Fruit fly (Drosophila melanogaster) whole organism, embryonic: ENCODE results near the gene CG5273.

ENCODE experiments used
- Atf6 ChIP-seq: fragments of 200-800 bp; sonication (Bioruptor generic); IDR thresholded peaks from 2 replicates; pipeline ENCODE4 v1.3.6; 2022; ENCODE audit warnings: missing biosample characterization, missing genetic modification characterization
- B-H1 ChIP-seq: fragments of 200-800 bp; sonication (Bioruptor generic); IDR thresholded peaks from 3 replicates; pipeline ENCODE4 v1.3.6; 2022; ENCODE audit warnings: missing biosample characterization, missing genetic modification characterization
- Bgb ChIP-seq: fragments of 200-800 bp; sonication (Bioruptor generic); IDR thresholded peaks from 2 replicates; pipeline ENCODE4 v1.3.6; 2022; ENCODE audit warnings: missing biosample characterization, missing genetic modification characterization; ENCODE audit not compliant: partially characterized antibody
- CG10565 ChIP-seq: fragments of 200-800 bp; sonication (Bioruptor generic); optimal IDR thresholded peaks from 3 replicates; lab custom pipeline; 2016; ENCODE audit warnings: missing biosample characterization, mild to moderate bottlenecking, missing genetic modification characterization
- CG10979 ChIP-seq: fragments of 200-800 bp; sonication (Bioruptor generic); optimal IDR thresholded peaks from 2 replicates; lab custom pipeline; 2018; ENCODE audit warnings: missing biosample characterization, mild to moderate bottlenecking, missing genetic modification characterization, moderate library complexity
- CG11456 ChIP-seq: fragments of 200-800 bp; sonication (Bioruptor generic); IDR thresholded peaks from 3 replicates; pipeline ENCODE4 v1.3.6; 2022; ENCODE audit warnings: missing biosample characterization, missing genetic modification characterization
- CG12744 ChIP-seq: fragments of 200-800 bp; sonication (Bioruptor generic); optimal IDR thresholded peaks from 2 replicates; lab custom pipeline; 2016; ENCODE audit warnings: missing biosample characterization, missing genetic modification characterization
- CG13424 ChIP-seq: fragments of 200-800 bp; sonication (Bioruptor generic); optimal IDR thresholded peaks from 2 replicates; lab custom pipeline; 2019; ENCODE audit warnings: missing biosample characterization, mild to moderate bottlenecking, missing genetic modification characterization, moderate library complexity
- CG13775 ChIP-seq: fragments of 200-800 bp; sonication (Bioruptor generic); optimal IDR thresholded peaks from 3 replicates; lab custom pipeline; 2017; ENCODE audit warnings: missing biosample characterization, mild to moderate bottlenecking, missing genetic modification characterization
- CG15011 ChIP-seq: fragments of 200-800 bp; sonication (Bioruptor generic); optimal IDR thresholded peaks from 3 replicates; lab custom pipeline; 2018; ENCODE audit warnings: missing biosample characterization, mild to moderate bottlenecking, missing genetic modification characterization
- CG16813 ChIP-seq: fragments of 200-800 bp; sonication (Bioruptor generic); IDR thresholded peaks from 3 replicates; pipeline ENCODE4 v1.3.6; 2022; ENCODE audit warnings: missing biosample characterization, missing genetic modification characterization; ENCODE audit not compliant: partially characterized antibody
- CG17568 ChIP-seq: fragments of 200-800 bp; sonication (Bioruptor generic); optimal IDR thresholded peaks from 2 replicates; lab custom pipeline; 2018; ENCODE audit warnings: missing biosample characterization, mild to moderate bottlenecking, missing genetic modification characterization, moderate library complexity
- CG17829 ChIP-seq: fragments of 200-800 bp; optimal IDR thresholded peaks from 2 replicates; lab custom pipeline; 2019; ENCODE audit warnings: missing biosample characterization, mild to moderate bottlenecking, missing genetic modification characterization, moderate library complexity
- CG1792 ChIP-seq: fragments of 200-800 bp; sonication (Bioruptor generic); optimal IDR thresholded peaks from 2 replicates; lab custom pipeline; 2016; ENCODE audit warnings: missing biosample characterization, missing genetic modification characterization
- CG18764 ChIP-seq: fragments of 200-800 bp; sonication (Bioruptor generic); optimal IDR thresholded peaks from 3 replicates; lab custom pipeline; 2016; ENCODE audit warnings: missing biosample characterization, missing genetic modification characterization
- CG31224 ChIP-seq: fragments of 200-800 bp; sonication (Bioruptor generic); IDR thresholded peaks from 2 replicates; pipeline ENCODE4 v1.3.6; 2022; ENCODE audit warnings: missing biosample characterization, missing genetic modification characterization
- CG31388 ChIP-seq: fragments of 200-800 bp; sonication (Bioruptor generic); optimal IDR thresholded peaks from 2 replicates; lab custom pipeline; 2016; ENCODE audit warnings: missing biosample characterization, missing genetic modification characterization
- CG4328 ChIP-seq: fragments of 200-800 bp; sonication (Bioruptor generic); optimal IDR thresholded peaks from 3 replicates; lab custom pipeline; 2017; ENCODE audit warnings: missing biosample characterization, missing genetic modification reagents, missing genetic modification characterization
- Dll ChIP-seq: fragments of 200-800 bp; sonication (Bioruptor generic); IDR thresholded peaks from 4 replicates; pipeline ENCODE4 v1.3.6; 2022; ENCODE audit warnings: missing biosample characterization, missing genetic modification characterization; ENCODE audit not compliant: partially characterized antibody
- Dp ChIP-seq: fragments of 200-800 bp; sonication (Bioruptor generic); optimal IDR thresholded peaks from 2 replicates; lab custom pipeline; 2018; ENCODE audit warnings: missing biosample characterization, mild to moderate bottlenecking, missing genetic modification characterization, moderate library complexity
- Drgx ChIP-seq: fragments of 200-800 bp; sonication (Bioruptor generic); IDR thresholded peaks from 2 replicates; pipeline ENCODE4 v1.3.6; 2022; ENCODE audit warnings: missing biosample characterization, missing genetic modification characterization
- Fer1 ChIP-seq: fragments of 200-800 bp; sonication (Bioruptor generic); optimal IDR thresholded peaks from 2 replicates; lab custom pipeline; 2017; ENCODE audit warnings: missing biosample characterization, mild to moderate bottlenecking, missing genetic modification characterization
- HLH54F ChIP-seq: fragments of 200-800 bp; sonication (Bioruptor generic); optimal IDR thresholded peaks from 3 replicates; lab custom pipeline; 2016; ENCODE audit warnings: missing biosample characterization, missing genetic modification characterization
- Jarid2 ChIP-seq: fragments of 200-800 bp; sonication (Bioruptor generic); optimal IDR thresholded peaks from 3 replicates; lab custom pipeline; 2017; ENCODE audit warnings: mild to moderate bottlenecking, missing biosample characterization, missing genetic modification reagents, missing genetic modification characterization
- Lhr ChIP-seq: fragments of 200-800 bp; sonication (Bioruptor generic); optimal IDR thresholded peaks from 3 replicates; lab custom pipeline; 2017; ENCODE audit warnings: mild to moderate bottlenecking, missing biosample characterization, missing genetic modification reagents, missing genetic modification characterization
- Meics ChIP-seq: fragments of 200-800 bp; sonication (Bioruptor generic); optimal IDR thresholded peaks from 2 replicates; lab custom pipeline; 2017; ENCODE audit warnings: missing biosample characterization, mild to moderate bottlenecking, missing genetic modification characterization
- Sry-δ ChIP-seq: fragments of 200-800 bp; sonication (Bioruptor generic); optimal IDR thresholded peaks from 2 replicates; lab custom pipeline; 2016; ENCODE audit warnings: missing biosample characterization, missing genetic modification characterization
- Tbp ChIP-seq: fragments of >200 bp; optimal IDR thresholded peaks from 2 replicates; lab custom pipeline; 2018; ENCODE audit warnings: missing biosample characterization, missing genetic modification characterization
- bowl ChIP-seq: fragments of 200-800 bp; sonication (Bioruptor generic); IDR thresholded peaks from 2 replicates; pipeline ENCODE4 v1.3.6; 2022; ENCODE audit warnings: missing biosample characterization, missing genetic modification characterization
- ci ChIP-seq: fragments of 200-800 bp; sonication (Bioruptor generic); IDR thresholded peaks from 3 replicates; pipeline ENCODE4 v1.3.6; 2022; ENCODE audit warnings: missing biosample characterization, missing genetic modification characterization
- danr ChIP-seq: fragments of 200-800 bp; sonication (Bioruptor generic); IDR thresholded peaks from 2 replicates; pipeline ENCODE4 v1.3.6; 2022; ENCODE audit warnings: missing biosample characterization, missing genetic modification characterization
- dati ChIP-seq: fragments of 200-800 bp; sonication (Bioruptor generic); IDR thresholded peaks from 2 replicates; pipeline ENCODE4 v1.3.6; 2022; ENCODE audit warnings: missing biosample characterization, missing genetic modification characterization
- dimm ChIP-seq: fragments of 200-800 bp; sonication (Bioruptor generic); IDR thresholded peaks from 2 replicates; pipeline ENCODE4 v1.3.6; 2022; ENCODE audit warnings: missing biosample characterization, missing genetic modification characterization
- dm ChIP-seq: fragments of 200-800 bp; sonication (Bioruptor generic); optimal IDR thresholded peaks from 3 replicates; lab custom pipeline; 2016; ENCODE audit warnings: missing biosample characterization, missing genetic modification characterization
- dmrt11E ChIP-seq: fragments of 200-800 bp; sonication (Bioruptor generic); optimal IDR thresholded peaks from 3 replicates; lab custom pipeline; 2018; ENCODE audit warnings: missing biosample characterization, mild to moderate bottlenecking, missing genetic modification characterization, moderate library complexity
- eve ChIP-seq, 2 experiments: fragments of >200 bp; optimal IDR thresholded peaks; 2 replicates each; lab custom pipeline; 2017; ENCODE audit warnings: missing biosample characterization in 2 of 2, missing genetic modification characterization in 2 of 2
- grau ChIP-seq: fragments of 200-800 bp; optimal IDR thresholded peaks from 3 replicates; lab custom pipeline; 2019; ENCODE audit warnings: missing biosample characterization, mild to moderate bottlenecking, missing genetic modification characterization, moderate library complexity
- gsb ChIP-seq: fragments of 200-800 bp; sonication (Bioruptor generic); IDR thresholded peaks from 2 replicates; pipeline ENCODE4 v1.3.6; 2022; ENCODE audit warnings: missing biosample characterization, missing genetic modification characterization
- luna ChIP-seq: fragments of 200-800 bp; sonication (Bioruptor generic); optimal IDR thresholded peaks from 2 replicates; lab custom pipeline; 2016; ENCODE audit warnings: missing biosample characterization, missing genetic modification characterization
- onecut ChIP-seq: fragments of 200-800 bp; sonication (Bioruptor generic); IDR thresholded peaks from 2 replicates; pipeline ENCODE4 v1.3.6; 2022; ENCODE audit warnings: missing biosample characterization, missing genetic modification characterization
- phol ChIP-seq: fragments of 200-800 bp; sonication (Bioruptor generic); optimal IDR thresholded peaks from 3 replicates; lab custom pipeline; 2018; ENCODE audit warnings: missing biosample characterization, mild to moderate bottlenecking, missing genetic modification characterization, moderate library complexity
- pros ChIP-seq: fragments of 200-800 bp; sonication (Bioruptor generic); optimal IDR thresholded peaks from 3 replicates; lab custom pipeline; 2019; ENCODE audit warnings: missing biosample characterization, mild to moderate bottlenecking, missing genetic modification characterization, moderate library complexity
- pzg ChIP-seq: fragments of 200-800 bp; sonication (Bioruptor generic); optimal IDR thresholded peaks from 3 replicates; lab custom pipeline; 2018; ENCODE audit warnings: missing biosample characterization, mild to moderate bottlenecking, missing genetic modification characterization, moderate library complexity
- slp2 ChIP-seq: fragments of 200-800 bp; sonication (Bioruptor generic); optimal IDR thresholded peaks from 2 replicates; lab custom pipeline; 2016; ENCODE audit warnings: missing biosample characterization, missing genetic modification characterization
- so ChIP-seq: fragments of 200-800 bp; sonication (Bioruptor generic); IDR thresholded peaks from 3 replicates; pipeline ENCODE4 v1.3.6; 2022; ENCODE audit warnings: missing biosample characterization, missing genetic modification characterization
- sr ChIP-seq: fragments of 200-800 bp; sonication (Bioruptor generic); IDR thresholded peaks from 3 replicates; pipeline ENCODE4 v1.3.6; 2022; ENCODE audit warnings: missing biosample characterization, missing genetic modification characterization
- ttk ChIP-seq: fragments of 200-800 bp; sonication (Bioruptor generic); IDR thresholded peaks from 2 replicates; pipeline ENCODE4 v2.1.2; 2022; ENCODE audit warnings: missing biosample characterization, missing genetic modification characterization
- unc-4 ChIP-seq: fragments of 200-800 bp; sonication (Bioruptor generic); IDR thresholded peaks from 2 replicates; pipeline ENCODE4 v1.3.6; 2022; ENCODE audit warnings: missing biosample characterization, missing genetic modification characterization; ENCODE audit not compliant: partially characterized antibody
- wdn ChIP-seq: fragments of 200-800 bp; sonication (Bioruptor generic); IDR thresholded peaks from 2 replicates; pipeline ENCODE4 v1.3.6; 2022; ENCODE audit warnings: missing biosample characterization, missing genetic modification characterization
- wek ChIP-seq: fragments of 200-800 bp; sonication (Bioruptor generic); optimal IDR thresholded peaks from 3 replicates; lab custom pipeline; 2018; ENCODE audit warnings: missing biosample characterization, mild to moderate bottlenecking, missing genetic modification characterization, moderate library complexity
- zf30C ChIP-seq: fragments of 200-800 bp; sonication (Bioruptor generic); optimal IDR thresholded peaks from 3 replicates; lab custom pipeline; 2018; ENCODE audit warnings: missing biosample characterization, mild to moderate bottlenecking, missing genetic modification characterization

The CG5273 gene

dm6 chrX:771431-772064 is 12.2 kb downstream of the CG5273 start (continued):
- TF ChIP-seq Tbp (no peak), Jarid2 (GFP tag; lab: Kevin White, UChicago) (peak; percentile 18), luna (GFP tag; lab: Kevin White, UChicago) (no peak), CG31224 (GFP tag; lab: Robert Waterston, UW) (no peak), dm (GFP tag; lab: Kevin White, UChicago) (no peak), dati (no peak), Meics (GFP tag; lab: Kevin White, UChicago) (no peak), bowl (GFP tag; lab: Robert Waterston, UW) (no peak), zf30C (GFP tag; lab: Kevin White, UChicago) (peak; percentile 67), Sry-δ (GFP tag; lab: Kevin White, UChicago) (no peak), pros (GFP tag; lab: Kevin White, UChicago) (no peak), so (GFP tag; lab: Robert Waterston, UW) (0 out of 3 replicates have a peak, but pooled peaks have one; percentile 22), CG4328 (GFP tag; lab: Kevin White, UChicago) (no peak), Bgb (GFP tag; lab: Robert Waterston, UW) (no peak), CG13775 (GFP tag; lab: Kevin White, UChicago) (peak; percentile 4), CG17568 (GFP tag; lab: Kevin White, UChicago) (no peak), phol (tag; lab: Kevin White, UChicago) (peak; percentile 56), sr (no peak), CG13424 (peak; percentile 14), Drgx (GFP tag; lab: Robert Waterston, UW) (no peak), CG11456 (GFP tag; lab: Robert Waterston, UW) (no peak), HLH54F (GFP tag; lab: Kevin White, UChicago) (no peak), grau (tag; lab: Kevin White, UChicago) (peak; percentile 22), dmrt11E (tag; lab: Kevin White, UChicago) (peak; percentile 71), CG10565 (GFP tag; lab: Kevin White, UChicago) (no peak), Dll (no peak), CG10979 (tag; lab: Kevin White, UChicago) (peak; percentile 66), CG12744 (GFP tag; lab: Kevin White, UChicago) (no peak), onecut (GFP tag; lab: Robert Waterston, UW) (no peak), gsb (GFP tag; lab: Robert Waterston, UW) (no peak), B-H1 (GFP tag; lab: Robert Waterston, UW) (no peak), Fer1 (GFP tag; lab: Kevin White, UChicago) (no peak), ttk (0 out of 2 replicates have a peak, but pooled peaks have one; percentile 23), CG18764 (GFP tag; lab: Kevin White, UChicago) (no peak), Atf6 (GFP tag; lab: Robert Waterston, UW) (no peak), CG16813 (GFP tag; lab: Robert Waterston, UW) (no peak), wdn (GFP tag; lab: Robert Waterston, UW) (no peak), wek (GFP tag; lab: Kevin White, UChicago) (no peak), CG15011 (GFP tag; lab: Kevin White, UChicago) (no peak), slp2 (GFP tag; lab: Kevin White, UChicago) (no peak), CG31388 (no peak), unc-4 (GFP tag; lab: Robert Waterston, UW) (no peak), CG17829 (tag; lab: Kevin White, UChicago) (peak; percentile 1), Dp (GFP tag; lab: Kevin White, UChicago) (no peak), CG1792 (GFP tag; lab: Kevin White, UChicago) (no peak), eve (GFP tag; optimal IDR thresholded peaks at IDR 0.05; lab: Kevin White, UChicago) (no peak), ci (peak; percentile 63; the same call in 1 of the 3 replicates), pzg (GFP tag; lab: Kevin White, UChicago) (no peak), danr (no peak), dimm (GFP tag; lab: Robert Waterston, UW) (no peak), Lhr (GFP tag; lab: Kevin White, UChicago) (no peak)
